Worm (Caenorhabditis elegans) whole organism, late embryonic: ENCODE results near the gene H29C22.1.

Experiments used
- ceh-24 ChIP-seq: sonication (generic microtip); optimal IDR thresholded peaks from 2 replicates; lab custom pipeline; 2016; ENCODE audit warnings: mild to moderate bottlenecking, missing genetic modification characterization, missing compliant biosample characterization
- ceh-31 ChIP-seq: sonication (generic microtip); optimal IDR thresholded peaks from 2 replicates; lab custom pipeline; 2016; ENCODE audit warnings: missing genetic modification characterization, missing compliant biosample characterization
- nfya-1 ChIP-seq: sonication (generic microtip); optimal IDR thresholded peaks from 2 replicates; lab custom pipeline; 2017; ENCODE audit warnings: missing genetic modification characterization, mild to moderate bottlenecking, missing compliant biosample characterization, antibody characterized with exemption, moderate library complexity
- pros-1 ChIP-seq: fragments of 150-350 bp; optimal IDR thresholded peaks from 2 replicates; lab custom pipeline; 2014; ENCODE audit warnings: missing biosample characterization, missing genetic modification reagents, missing genetic modification characterization
- tbx-2 ChIP-seq: sonication (generic microtip); optimal IDR thresholded peaks from 2 replicates; lab custom pipeline; 2016; ENCODE audit warnings: missing genetic modification characterization, missing compliant biosample characterization
- unc-55 ChIP-seq: sonication (generic microtip); optimal IDR thresholded peaks from 2 replicates; lab custom pipeline; 2017; ENCODE audit warnings: missing biosample characterization, missing genetic modification reagents, missing genetic modification characterization

- TF ChIP-seq pros-1 (tag; lab: Kevin White, UChicago) (no peak), nfya-1 (tag; lab: Kevin White, UChicago) (no peak), ceh-31 (tag; lab: Kevin White, UChicago) (no peak), tbx-2 (tag; lab: Kevin White, UChicago) (no peak), ceh-24 (tag; lab: Kevin White, UChicago) (no peak), unc-55 (GFP tag; lab: Kevin White, UChicago) (no peak)
Measured at ce11 chrX:9274574-9274973, 36.6 kb downstream of the H29C22.1 start, which contains the start of gene B0416.10.
